Fruit fly (Drosophila melanogaster): ENCODE results near the gene CG3088.

DNA sequence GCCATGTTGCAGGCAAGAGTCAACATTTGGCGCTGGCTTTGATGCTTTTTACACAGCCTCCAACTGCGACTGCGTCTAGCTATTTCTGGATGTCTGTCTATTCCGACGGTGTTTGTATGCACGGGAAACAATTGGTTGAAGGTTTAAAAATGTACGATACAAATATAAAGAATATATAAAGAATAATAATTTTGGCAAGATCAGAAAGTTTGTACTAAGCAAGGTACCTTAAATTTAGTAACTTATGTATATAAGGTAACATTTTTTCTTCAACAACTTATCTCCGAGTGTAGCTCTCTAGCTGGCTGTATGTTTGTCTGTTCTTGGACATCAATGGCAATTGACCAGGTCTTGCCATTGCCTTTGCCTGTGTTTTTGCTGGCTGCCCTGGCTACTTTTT is 34.3 kb downstream of the CG3088 start:
- TF ChIP-seq CG7045 (GFP tag; optimal IDR thresholded peaks at IDR 0.05) (no peak), CG12768 (GFP tag; optimal IDR thresholded peaks at IDR 0.05) (no peak), CG11617 (GFP tag; optimal IDR thresholded peaks at IDR 0.05) (no peak), CG14711 (tag; optimal IDR thresholded peaks at IDR 0.05) (no peak)

Measured in whole organism, adult.